Worm (Caenorhabditis elegans): Measurements from ENCODE around the gene wdr-54.

Gene wdr-54

DNA sequence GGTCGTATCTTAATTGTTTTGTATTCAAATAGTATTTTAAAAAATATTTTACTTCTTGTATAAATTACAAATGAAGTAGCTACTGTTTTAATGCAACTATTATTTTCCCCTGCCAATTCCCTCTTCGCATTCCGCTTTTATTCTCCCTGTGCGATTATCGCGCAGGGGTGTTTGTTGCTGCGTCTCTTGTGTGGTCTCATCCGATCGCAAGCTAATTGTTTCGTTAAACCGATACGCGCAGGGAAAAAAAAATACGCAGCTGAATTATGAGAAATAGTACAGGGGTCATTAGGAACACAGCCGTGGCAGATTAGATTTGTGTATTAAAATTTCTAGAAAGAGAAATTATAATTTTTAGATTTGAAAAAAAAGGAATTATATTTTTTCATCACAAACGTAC is 22.2 kb upstream of the wdr-54 start (continued):
- TF ChIP-seq nhr-12 (tag; optimal IDR thresholded peaks at IDR 0.05): peak; percentile 63
- TF ChIP-seq mbf-1 (tag; optimal IDR thresholded peaks at IDR 0.05): peak; percentile 74

DNA sequence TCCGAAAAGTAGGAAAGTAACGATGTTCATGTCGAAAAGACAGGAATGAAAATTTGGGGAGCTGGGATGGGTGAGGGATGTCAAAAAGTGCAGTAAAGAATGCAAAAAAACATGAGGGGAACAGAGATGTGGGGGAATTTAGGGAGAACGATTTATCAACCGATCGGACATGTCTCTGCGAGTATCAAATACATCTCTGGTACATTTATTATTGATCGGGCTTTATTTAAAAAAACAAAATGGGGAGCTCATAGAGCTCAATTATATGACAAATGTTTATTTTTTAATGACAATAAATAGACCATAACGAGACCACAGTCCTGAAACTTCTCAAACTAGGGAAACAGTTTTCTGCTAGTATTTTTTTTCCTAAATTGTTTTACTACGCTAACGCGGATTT is 18.0 kb upstream of the wdr-54 start, which contains the start of gene F25E2.2:
TSS of gene F25E2.2 (minus strand) at position 101 of the 400 bp plus-strand sequence.
- TF ChIP-seq ceh-16 (tag; optimal IDR thresholded peaks at IDR 0.05): no peak
- TF ChIP-seq elt-1 (tag; optimal IDR thresholded peaks at IDR 0.05): no peak
- TF ChIP-seq F13H6.1 (tag; optimal IDR thresholded peaks at IDR 0.05): no peak
- TF ChIP-seq C34F6.9 (tag; optimal IDR thresholded peaks at IDR 0.05): no peak
- no peak for TF ChIP-seq elt-3 (tag; optimal IDR thresholded peaks at IDR 0.05)
- no peak for TF ChIP-seq unc-39 (tag; optimal IDR thresholded peaks at IDR 0.05)
- TF ChIP-seq mdl-1 (tag; optimal IDR thresholded peaks at IDR 0.05): no peak
- no peak for TF ChIP-seq unc-55 (GFP tag; optimal IDR thresholded peaks at IDR 0.05)
- TF ChIP-seq ztf-4 (tag; optimal IDR thresholded peaks at IDR 0.05): no peak
- TF ChIP-seq ama-1 (optimal IDR thresholded peaks at IDR 0.05): no peak
- TF ChIP-seq blmp-1 (tag; optimal IDR thresholded peaks at IDR 0.05; ENCODE audit: insufficient read depth): no peak
- no peak for TF ChIP-seq nhr-237 (tag; optimal IDR thresholded peaks at IDR 0.05)
- no peak for TF ChIP-seq sma-3 (GFP tag; optimal IDR thresholded peaks at IDR 0.05)
- TF ChIP-seq dmd-4 (tag; optimal IDR thresholded peaks at IDR 0.05): no peak
- no peak for TF ChIP-seq nhr-21 (tag; optimal IDR thresholded peaks at IDR 0.05)

DNA sequence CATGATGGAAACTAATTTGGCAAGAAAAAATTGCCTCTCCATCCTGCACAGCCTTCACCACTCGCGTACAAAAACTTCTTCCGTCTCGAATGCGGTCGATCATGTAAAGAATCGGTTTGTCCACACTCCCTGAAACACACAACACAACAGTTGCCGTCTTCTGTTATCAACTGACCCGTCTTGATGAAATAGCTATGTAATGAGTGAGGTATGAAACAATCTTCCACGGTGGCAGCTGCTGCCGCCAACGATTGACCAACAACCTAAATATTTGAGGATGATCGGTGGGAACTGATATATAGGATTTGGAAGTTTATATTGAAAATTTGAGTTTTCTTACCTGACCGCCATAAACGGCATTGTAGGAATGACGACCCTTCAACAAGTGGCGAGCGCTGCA is 16.4 kb upstream of the wdr-54 start:
- TF ChIP-seq lin-13 (GFP tag; optimal IDR thresholded peaks at IDR 0.05): no peak
- TF ChIP-seq nhr-237 (tag; optimal IDR thresholded peaks at IDR 0.05): no peak
- TF ChIP-seq ZK546.5 (tag; optimal IDR thresholded peaks at IDR 0.05): no peak
- TF ChIP-seq ama-1 (optimal IDR thresholded peaks at IDR 0.05): no peak
- TF ChIP-seq elt-1 (tag; optimal IDR thresholded peaks at IDR 0.05): no peak
- no peak for TF ChIP-seq nhr-6 (tag; optimal IDR thresholded peaks at IDR 0.05)
- TF ChIP-seq peb-1 (tag; optimal IDR thresholded peaks at IDR 0.05): no peak
- no peak for TF ChIP-seq snpc-4 (tag; optimal IDR thresholded peaks at IDR 0.05)
- TF ChIP-seq mdl-1 (tag; optimal IDR thresholded peaks at IDR 0.05): no peak
- no peak for TF ChIP-seq nhr-23 (tag; optimal IDR thresholded peaks at IDR 0.05)
- TF ChIP-seq F13H6.1 (tag; optimal IDR thresholded peaks at IDR 0.05): peak; percentile 14
- TF ChIP-seq nhr-21 (tag; optimal IDR thresholded peaks at IDR 0.05): no peak
- TF ChIP-seq unc-39 (tag; optimal IDR thresholded peaks at IDR 0.05): no peak
- TF ChIP-seq dmd-4 (tag; optimal IDR thresholded peaks at IDR 0.05): no peak
- no peak for TF ChIP-seq ztf-4 (tag; optimal IDR thresholded peaks at IDR 0.05)
- TF ChIP-seq lsy-2 (tag; optimal IDR thresholded peaks at IDR 0.05): peak in 1 of 2 experiments; percentile 17
- no peak for TF ChIP-seq nhr-77 (tag; optimal IDR thresholded peaks at IDR 0.05)
- TF ChIP-seq fos-1 (tag; optimal IDR thresholded peaks at IDR 0.05): no peak
- TF ChIP-seq unc-55 (GFP tag; optimal IDR thresholded peaks at IDR 0.05): no peak
- no peak for TF ChIP-seq sma-3 (GFP tag; optimal IDR thresholded peaks at IDR 0.05)
- TF ChIP-seq mab-5 (tag; optimal IDR thresholded peaks at IDR 0.05): no peak
- TF ChIP-seq egl-27 (tag; optimal IDR thresholded peaks at IDR 0.05): no peak
- no peak for TF ChIP-seq Y55F3AM.14 (GFP tag; optimal IDR thresholded peaks at IDR 0.05)
- TF ChIP-seq skn-1 (tag; optimal IDR thresholded peaks at IDR 0.05): no peak
- no peak for TF ChIP-seq R02D3.7 (tag; optimal IDR thresholded peaks at IDR 0.05)
- peak; percentile 40 for TF ChIP-seq nhr-129 (tag; optimal IDR thresholded peaks at IDR 0.05)
- TF ChIP-seq sma-9 (GFP tag; optimal IDR thresholded peaks at IDR 0.05): no peak
- TF ChIP-seq sma-9 (tag; optimal IDR thresholded peaks at IDR 0.05): no peak

ce11 chrX:813063-813462 is 15.6 kb upstream of the wdr-54 start, which contains the start of gene F25E2.3:
F25E2.3 (minus strand) TSS chrX:813163.
- TF ChIP-seq mbf-1 (tag; optimal IDR thresholded peaks at IDR 0.05) (no peak), egl-27 (tag; optimal IDR thresholded peaks at IDR 0.05) (no peak), peb-1 (tag; optimal IDR thresholded peaks at IDR 0.05) (no peak), F13H6.1 (tag; optimal IDR thresholded peaks at IDR 0.05) (no peak), ztf-1 (GFP tag; conservative IDR thresholded peaks at IDR 0.05) (no peak), nhr-11 (tag; optimal IDR thresholded peaks at IDR 0.05) (no peak), ceh-16 (tag; optimal IDR thresholded peaks at IDR 0.05) (no peak), sem-4 (tag; optimal IDR thresholded peaks at IDR 0.05) (no peak)

DNA sequence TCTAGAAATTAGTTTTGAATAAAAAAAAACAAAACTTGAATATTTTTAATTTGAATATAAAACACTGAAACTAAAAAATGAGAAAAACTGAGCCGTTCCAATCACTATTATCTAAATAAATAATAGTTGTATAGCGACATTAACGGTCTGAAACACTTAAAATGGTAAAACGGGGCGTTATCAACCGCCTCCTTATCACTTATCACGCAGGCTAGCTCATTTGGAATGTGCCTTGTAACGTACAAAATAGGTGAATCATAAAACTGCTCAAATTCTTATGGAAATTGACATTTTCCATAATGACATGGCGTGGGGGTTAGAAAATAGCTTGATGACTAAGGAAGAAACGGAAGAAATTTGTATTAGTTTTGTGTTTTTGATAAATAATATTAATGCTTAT is 12.8 kb upstream of the wdr-54 start, which contains the start of gene ifd-2:
TSS of gene ifd-2 (minus strand) at position 1 of the 400 bp plus-strand sequence.
- TF ChIP-seq fos-1 (tag; optimal IDR thresholded peaks at IDR 0.05): peak; percentile 94
- TF ChIP-seq crh-2 (tag; optimal IDR thresholded peaks at IDR 0.05): peak; percentile 42
- no peak for TF ChIP-seq mbf-1 (tag; optimal IDR thresholded peaks at IDR 0.05)

Measured in whole organism, L2 larva.